Fruit fly (Drosophila melanogaster): ENCODE measurements around the gene Rpn13R.

Rpn13R gene

DNA sequence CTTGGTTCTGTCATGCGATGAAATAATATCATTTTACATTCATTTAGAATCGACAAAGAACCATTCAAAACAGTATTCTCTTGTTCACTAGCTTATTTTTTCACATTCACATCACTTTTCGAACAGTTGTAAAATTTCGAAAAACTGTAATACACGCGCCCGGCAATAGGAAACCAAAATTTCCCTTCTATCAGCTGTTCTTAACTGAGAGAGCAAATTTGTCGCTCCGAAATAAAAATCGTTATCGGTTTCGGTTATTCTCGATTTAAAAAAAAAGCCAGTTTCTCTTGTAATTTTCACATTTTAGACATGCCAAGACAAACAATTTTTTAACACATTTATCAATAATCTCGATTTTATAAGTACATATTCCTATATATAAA lies 46.6 kb upstream of the Rpn13R start:
- TF ChIP-seq E2f2 (GFP tag; IDR thresholded peaks at IDR 0.05) (peak; percentile 73), Myb (GFP tag; optimal IDR thresholded peaks at IDR 0.05) (peak; percentile 13), HLH54F (GFP tag; optimal IDR thresholded peaks at IDR 0.05) (no peak), CG7963 (GFP tag; IDR thresholded peaks at IDR 0.05; ENCODE audit: partially characterized antibody) (no peak), chm (GFP tag; IDR thresholded peaks at IDR 0.05) (no peak), crp (GFP tag; optimal IDR thresholded peaks at IDR 0.05) (peak in 1 of 2 experiments; percentile 82), CG13123 (GFP tag; optimal IDR thresholded peaks at IDR 0.05) (no peak), CTCF (GFP tag; optimal IDR thresholded peaks at IDR 0.05) (peak; percentile 3), Trl (optimal IDR thresholded peaks at IDR 0.05) (peak in 1 of 2 experiments; percentile 6), Trl (GFP tag; optimal IDR thresholded peaks at IDR 0.05) (no peak), stc (GFP tag; IDR thresholded peaks at IDR 0.05) (0 out of 2 replicates have a peak, but pooled peaks have one; percentile 1), CG6765 (GFP tag; optimal IDR thresholded peaks at IDR 0.05) (peak; percentile 20), Dp (GFP tag; optimal IDR thresholded peaks at IDR 0.05) (peak; percentile 72), ato (GFP tag; IDR thresholded peaks at IDR 0.05; ENCODE audit: partially characterized antibody) (peak; percentile 7; the same call in 1 of the 2 replicates), Aef1 (GFP tag; IDR thresholded peaks at IDR 0.05) (no peak), bbx (GFP tag; IDR thresholded peaks at IDR 0.05; ENCODE audit: partially characterized antibody) (peak; percentile 4; the same call in 1 of the 2 replicates), BtbVII (GFP tag; optimal IDR thresholded peaks at IDR 0.05) (peak; percentile 13)

DNA sequence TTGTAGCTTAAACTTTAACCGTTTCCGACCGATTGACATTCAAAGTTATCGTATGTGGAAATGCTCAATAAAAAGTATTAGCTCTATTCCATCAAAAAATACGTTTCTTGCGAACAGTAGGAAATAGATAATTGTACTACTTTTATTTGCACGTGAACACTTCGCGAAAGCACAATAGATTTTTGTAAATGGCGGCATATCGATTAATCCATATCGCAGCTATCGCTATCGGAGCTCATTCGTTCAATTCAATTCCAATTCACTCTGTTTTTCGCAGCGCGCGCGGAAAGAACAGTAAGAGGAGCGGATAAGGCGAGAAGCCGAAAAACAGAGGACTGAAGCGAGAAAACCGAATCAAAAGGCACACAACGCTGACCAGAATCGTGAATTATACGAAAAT lies 46.2 kb upstream of the Rpn13R start, which contains the start of the genes CG15465 and rg:
CG15465 (plus strand) TSS at position 291 of the 400 bp plus-strand sequence.
rg (plus strand) TSS at position 291 of the 400 bp plus-strand sequence.
- peak; percentile 77 for TF ChIP-seq hb (GFP tag; IDR thresholded peaks at IDR 0.05; ENCODE audit: partially characterized antibody)
- TF ChIP-seq HLH4C (GFP tag; IDR thresholded peaks at IDR 0.05; ENCODE audit: partially characterized antibody) = peak; percentile 79
- TF ChIP-seq CG15601 (tag; optimal IDR thresholded peaks at IDR 0.05) = peak; percentile 76
- peak; percentile 66 for TF ChIP-seq amos (GFP tag; IDR thresholded peaks at IDR 0.05; ENCODE audit: partially characterized antibody)
- TF ChIP-seq Scr (GFP tag; IDR thresholded peaks at IDR 0.05; ENCODE audit: partially characterized antibody) = peak; percentile 66
- no peak for TF ChIP-seq CG11247 (GFP tag; IDR thresholded peaks at IDR 0.05)
- no peak for TF ChIP-seq CG15479 (GFP tag; optimal IDR thresholded peaks at IDR 0.05)
- TF ChIP-seq abd-A (tag; optimal IDR thresholded peaks at IDR 0.05) = no peak
- TF ChIP-seq Abd-B (GFP tag; optimal IDR thresholded peaks at IDR 0.05) = no peak
- no peak for TF ChIP-seq CG10979 (tag; optimal IDR thresholded peaks at IDR 0.05)
- no peak for TF ChIP-seq Dip2 (GFP tag; IDR thresholded peaks at IDR 0.05)
- TF ChIP-seq oc (tag; optimal IDR thresholded peaks at IDR 0.05) = no peak
- no peak for TF ChIP-seq dan (GFP tag; IDR thresholded peaks at IDR 0.05)
- 0 out of 2 replicates have a peak, but pooled peaks have one; percentile 5 for TF ChIP-seq MBD-R2 (GFP tag; IDR thresholded peaks at IDR 0.05)
- TF ChIP-seq CG3726 (GFP tag; IDR thresholded peaks at IDR 0.05) = no peak
- no peak for TF ChIP-seq CG17568 (GFP tag; optimal IDR thresholded peaks at IDR 0.05)
- TF ChIP-seq sd (tag; optimal IDR thresholded peaks at IDR 0.05) = no peak
- TF ChIP-seq CG17186 (GFP tag; optimal IDR thresholded peaks at IDR 0.05) = no peak
- no peak for TF ChIP-seq Pdp1 (GFP tag; optimal IDR thresholded peaks at IDR 0.05)
- TF ChIP-seq CG2199 (GFP tag; IDR thresholded peaks at IDR 0.05) = peak; percentile 53; the same call in 1 of the 3 replicates
- no peak for TF ChIP-seq slou (GFP tag; optimal IDR thresholded peaks at IDR 0.05)
- TF ChIP-seq crp (GFP tag; optimal IDR thresholded peaks at IDR 0.05) = peak in 1 of 2 experiments; percentile 71
- TF ChIP-seq rib (GFP tag; IDR thresholded peaks at IDR 0.05) = 0 out of 2 replicates have a peak, but pooled peaks have one; percentile 15
- no peak for TF ChIP-seq CG3163 (GFP tag; optimal IDR thresholded peaks at IDR 0.05)
- TF ChIP-seq ken (GFP tag; IDR thresholded peaks at IDR 0.05) = no peak
- TF ChIP-seq CG1024 (GFP tag; IDR thresholded peaks at IDR 0.05) = no peak
- TF ChIP-seq D19B (GFP tag; optimal IDR thresholded peaks at IDR 0.05) = no peak
- TF ChIP-seq ac (GFP tag; optimal IDR thresholded peaks at IDR 0.05) = no peak
- peak; percentile 13 for TF ChIP-seq stwl (tag; optimal IDR thresholded peaks at IDR 0.05)
- TF ChIP-seq sisA (GFP tag; IDR thresholded peaks at IDR 0.05) = no peak
- no peak for TF ChIP-seq H2.0 (GFP tag; IDR thresholded peaks at IDR 0.05)
- no peak for TF ChIP-seq CG10565 (GFP tag; optimal IDR thresholded peaks at IDR 0.05)
- TF ChIP-seq ash1 (GFP tag; optimal IDR thresholded peaks at IDR 0.05) = no peak
- TF ChIP-seq vnd (GFP tag; IDR thresholded peaks at IDR 0.05; ENCODE audit: partially characterized antibody) = peak; percentile 66; the same call in 2 of the 3 replicates
- TF ChIP-seq CG10366 (GFP tag; IDR thresholded peaks at IDR 0.05) = no peak
